Worm (Caenorhabditis elegans) whole organism, early embryonic: ENCODE data around the gene R07E5.7.
A peak's percentile ranks its signal among the peaks of the same experiment; 100 is the strongest.

Experiments
- B0310.2 ChIP-seq: sonication (generic microtip); optimal IDR thresholded peaks from 2 replicates; lab custom pipeline; 2016; ENCODE audit warnings: mild to moderate bottlenecking, missing genetic modification characterization, missing compliant biosample characterization
- F13C5.2 ChIP-seq: sonication (generic microtip); optimal IDR thresholded peaks from 2 replicates; lab custom pipeline; 2017; ENCODE audit warnings: mild to moderate bottlenecking, missing genetic modification characterization, inconsistent platforms, missing compliant biosample characterization
- aly-1 ChIP-seq: sonication (generic microtip); optimal IDR thresholded peaks from 2 replicates; lab custom pipeline; 2016; ENCODE audit warnings: missing genetic modification characterization, missing compliant biosample characterization
- ama-1 ChIP-seq: fragments of 150-350 bp; optimal IDR thresholded peaks from 2 replicates; lab custom pipeline; 2014
- ceh-13 ChIP-seq: fragments of 200-800 bp; sonication (Bioruptor generic); optimal IDR thresholded peaks from 2 replicates; lab custom pipeline; 2018; ENCODE audit warnings: mild to moderate bottlenecking, missing genetic modification characterization, missing compliant biosample characterization
- ceh-36 ChIP-seq: sonication (generic microtip); optimal IDR thresholded peaks from 2 replicates; lab custom pipeline; 2016; ENCODE audit warnings: missing genetic modification characterization, inconsistent platforms, missing compliant biosample characterization
- ets-7 ChIP-seq: sonication (generic microtip); optimal IDR thresholded peaks from 2 replicates; lab custom pipeline; 2016; ENCODE audit warnings: missing genotype, missing genetic modification characterization, missing compliant biosample characterization
- flt-1 ChIP-seq: fragments of 200-800 bp; sonication (Bioruptor generic); IDR thresholded peaks from 2 replicates; pipeline ENCODE4 v1.3.6; 2022; ENCODE audit warnings: missing genetic modification characterization, missing compliant biosample characterization
- hmbx-1 ChIP-seq: sonication (generic microtip); optimal IDR thresholded peaks from 2 replicates; lab custom pipeline; 2016; ENCODE audit warnings: mild to moderate bottlenecking, missing genetic modification characterization, missing compliant biosample characterization
- hmg-4 ChIP-seq: fragments of 200-800 bp; sonication (Bioruptor generic); optimal IDR thresholded peaks from 2 replicates; lab custom pipeline; 2018; ENCODE audit warnings: mild to moderate bottlenecking, missing genetic modification characterization, missing compliant biosample characterization
- hnd-1 ChIP-seq: sonication (generic microtip); optimal IDR thresholded peaks from 2 replicates; lab custom pipeline; 2016; ENCODE audit warnings: missing genetic modification characterization, missing compliant biosample characterization
- pes-1 ChIP-seq: fragments of 200-800 bp; sonication (Bioruptor generic); IDR thresholded peaks from 2 replicates; pipeline ENCODE4 v1.3.6; 2022; ENCODE audit warnings: missing genetic modification reagents, missing genetic modification characterization, missing compliant biosample characterization
- scrt-1 ChIP-seq: fragments of 200-800 bp; sonication (Bioruptor generic); IDR thresholded peaks from 2 replicates; pipeline ENCODE4 v1.3.6; 2022; ENCODE audit warnings: missing genetic modification characterization, missing compliant biosample characterization
- sea-1 ChIP-seq: fragments of 200-800 bp; sonication (Bioruptor generic); conservative IDR thresholded peaks from 2 replicates; pipeline ENCODE4 v1.3.6; 2022; ENCODE audit warnings: missing genetic modification characterization, missing compliant biosample characterization
- tbx-11 ChIP-seq: fragments of 200-800 bp; sonication (Bioruptor generic); IDR thresholded peaks from 2 replicates; pipeline ENCODE4 v1.3.6; 2022; ENCODE audit warnings: missing genetic modification characterization, missing compliant biosample characterization
- tbx-37 ChIP-seq: fragments of 200-800 bp; sonication (Bioruptor generic); conservative IDR thresholded peaks from 2 replicates; pipeline ENCODE4 v1.3.6; 2022; ENCODE audit warnings: missing genetic modification reagents, missing genetic modification characterization, missing compliant biosample characterization
- tra-4 ChIP-seq: sonication (generic microtip); optimal IDR thresholded peaks from 2 replicates; lab custom pipeline; 2017; ENCODE audit warnings: missing genetic modification characterization, missing compliant biosample characterization

R07E5.7 gene

ce11 chrIII:4439493-4439983, 20.6 kb upstream of the R07E5.7 start, which contains the start of gene C28A5.2:
TSS of gene C28A5.2 (minus strand) at chrIII:4439543.
- TF ChIP-seq hmbx-1 (tag; lab: Kevin White, UChicago) (no peak), tbx-37 (GFP tag; lab: Robert Waterston, UW) (no peak), F13C5.2 (tag; lab: Kevin White, UChicago) (no peak), aly-1 (tag; lab: Kevin White, UChicago) (no peak), pes-1 (no peak), B0310.2 (tag; lab: Kevin White, UChicago) (no peak), tra-4 (tag; lab: Kevin White, UChicago) (no peak), hnd-1 (tag; lab: Kevin White, UChicago) (no peak), scrt-1 (GFP tag; lab: Robert Waterston, UW) (no peak), ceh-13 (GFP tag; lab: Kevin White, UChicago) (no peak), ets-7 (tag; lab: Kevin White, UChicago) (no peak), sea-1 (no peak), tbx-11 (GFP tag; lab: Robert Waterston, UW) (no peak), ceh-36 (no peak), flt-1 (no peak), ama-1 (lab: Kevin White, UChicago) (no peak)

DNA sequence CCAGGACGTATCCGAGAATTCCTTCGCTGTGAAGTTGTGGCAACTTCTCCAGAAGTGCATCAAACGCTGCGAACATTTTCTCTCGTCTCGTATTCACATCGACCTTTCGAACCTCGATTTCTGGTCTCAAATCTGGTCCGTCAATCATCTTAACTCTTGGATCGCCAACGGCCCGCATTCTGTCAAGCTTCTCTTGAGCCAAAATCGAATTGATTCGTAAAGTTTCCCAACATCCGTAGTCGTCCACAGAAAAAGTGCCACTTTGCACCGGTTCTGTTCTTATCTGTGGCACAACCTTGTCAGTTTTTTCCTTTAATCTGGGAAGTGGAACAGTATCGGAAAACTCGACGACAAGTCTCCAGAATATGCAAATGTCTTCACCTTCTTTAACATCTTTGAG, 16.3 kb upstream of the R07E5.7 start:
- TF ChIP-seq hmbx-1 (tag; lab: Kevin White, UChicago) (no peak), pes-1 (no peak), sea-1 (no peak), ceh-36 (no peak)

DNA sequence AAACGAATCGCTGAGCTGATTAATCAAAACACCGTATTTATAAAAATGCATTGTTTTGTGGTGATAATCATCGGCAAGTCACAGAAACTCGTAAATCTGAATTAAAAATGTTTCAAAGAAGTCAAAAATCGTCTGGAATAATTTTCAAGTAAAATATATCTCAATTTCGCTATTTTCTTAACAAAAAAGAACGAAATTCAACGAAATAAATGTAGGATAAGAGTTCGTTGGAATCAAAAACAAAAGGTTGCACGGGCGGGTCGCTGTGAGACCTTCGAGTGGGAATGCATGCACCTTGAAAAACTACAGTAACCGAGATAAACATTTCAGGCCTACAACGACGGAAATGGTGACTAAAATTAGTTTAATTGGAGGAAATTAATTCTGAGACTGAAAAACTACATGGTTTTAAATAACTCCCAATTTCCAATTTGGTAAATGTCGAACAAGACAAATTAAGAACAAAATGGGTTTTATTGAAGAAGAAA, 15.4 kb upstream of the R07E5.7 start, which contains the start of gene C28A5.1:
TSS of gene C28A5.1 (minus strand) at position 51 of the 488 bp plus-strand sequence.
- TF ChIP-seq ets-7 (tag; lab: Kevin White, UChicago), result no peak
- no peak for TF ChIP-seq tbx-11 (GFP tag; lab: Robert Waterston, UW)
- TF ChIP-seq ceh-36, result no peak
- TF ChIP-seq tra-4 (tag; lab: Kevin White, UChicago), result no peak
- no peak for TF ChIP-seq F13C5.2 (tag; lab: Kevin White, UChicago)
- TF ChIP-seq hmg-4 (GFP tag; lab: Kevin White, UChicago), result no peak
- no peak for TF ChIP-seq hmbx-1 (tag; lab: Kevin White, UChicago)
- no peak for TF ChIP-seq flt-1
- TF ChIP-seq B0310.2 (tag; lab: Kevin White, UChicago), result no peak
- TF ChIP-seq ama-1 (lab: Kevin White, UChicago), result no peak
- no peak for TF ChIP-seq sea-1
- no peak for TF ChIP-seq pes-1
- TF ChIP-seq tbx-37 (GFP tag; lab: Robert Waterston, UW), result no peak
- TF ChIP-seq ceh-13 (GFP tag; lab: Kevin White, UChicago), result no peak

- TF ChIP-seq ceh-13 (GFP tag; lab: Kevin White, UChicago) (no peak), aly-1 (tag; lab: Kevin White, UChicago) (no peak), ceh-36 (no peak), tbx-37 (GFP tag; lab: Robert Waterston, UW) (no peak), tbx-11 (GFP tag; lab: Robert Waterston, UW) (no peak), pes-1 (no peak), flt-1 (no peak), B0310.2 (tag; lab: Kevin White, UChicago) (no peak), hmg-4 (GFP tag; lab: Kevin White, UChicago) (no peak)
Observed at ce11 chrIII:4429402-4429801, 10.4 kb upstream of the R07E5.7 start, which contains the start of gene C28A5.6. TSS of gene C28A5.6 (minus strand) at chrIII:4429502.

DNA sequence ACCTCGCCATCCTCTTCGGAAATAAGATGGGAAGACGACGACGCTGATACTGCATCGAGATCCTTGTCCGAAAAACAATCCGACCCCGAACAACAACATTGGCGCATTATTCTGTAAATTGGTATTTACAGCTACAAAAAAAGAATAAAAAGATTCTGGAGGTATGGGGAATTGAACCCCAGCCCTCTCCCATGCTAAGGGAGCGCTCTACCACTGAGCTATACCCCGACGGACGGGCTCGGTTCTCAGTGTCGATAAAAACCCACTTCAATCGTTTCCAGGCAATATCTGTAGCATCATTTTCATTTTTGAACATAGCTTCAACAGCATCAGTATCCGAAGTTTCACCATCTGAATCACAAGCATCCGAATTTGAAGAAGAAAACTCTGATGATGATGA, 9.8 kb upstream of the R07E5.7 start:
- TF ChIP-seq aly-1 (tag; lab: Kevin White, UChicago), result peak; percentile 48
- TF ChIP-seq ceh-13 (GFP tag; lab: Kevin White, UChicago), result peak; percentile 15
- TF ChIP-seq sea-1, result 0 out of 2 replicates have a peak, but pooled peaks have one; percentile 66
- TF ChIP-seq B0310.2 (tag; lab: Kevin White, UChicago), result no peak
- TF ChIP-seq F13C5.2 (tag; lab: Kevin White, UChicago), result no peak
- no peak for TF ChIP-seq ets-7 (tag; lab: Kevin White, UChicago)
- peak; percentile 78 for TF ChIP-seq flt-1
- TF ChIP-seq scrt-1 (GFP tag; lab: Robert Waterston, UW), result peak; percentile 79
- TF ChIP-seq hmg-4 (GFP tag; lab: Kevin White, UChicago), result peak; percentile 28
- no peak for TF ChIP-seq hmbx-1 (tag; lab: Kevin White, UChicago)
- peak; percentile 27 for TF ChIP-seq ceh-36
- peak; percentile 27 for TF ChIP-seq hnd-1 (tag; lab: Kevin White, UChicago)
- TF ChIP-seq tra-4 (tag; lab: Kevin White, UChicago), result no peak
- TF ChIP-seq tbx-37 (GFP tag; lab: Robert Waterston, UW), result peak; percentile 46; the same call in 1 of the 2 replicates
- TF ChIP-seq ama-1 (lab: Kevin White, UChicago), result no peak
- peak; percentile 75 for TF ChIP-seq tbx-11 (GFP tag; lab: Robert Waterston, UW)
- TF ChIP-seq pes-1, result no peak; the same call in none of the 2 replicates

DNA sequence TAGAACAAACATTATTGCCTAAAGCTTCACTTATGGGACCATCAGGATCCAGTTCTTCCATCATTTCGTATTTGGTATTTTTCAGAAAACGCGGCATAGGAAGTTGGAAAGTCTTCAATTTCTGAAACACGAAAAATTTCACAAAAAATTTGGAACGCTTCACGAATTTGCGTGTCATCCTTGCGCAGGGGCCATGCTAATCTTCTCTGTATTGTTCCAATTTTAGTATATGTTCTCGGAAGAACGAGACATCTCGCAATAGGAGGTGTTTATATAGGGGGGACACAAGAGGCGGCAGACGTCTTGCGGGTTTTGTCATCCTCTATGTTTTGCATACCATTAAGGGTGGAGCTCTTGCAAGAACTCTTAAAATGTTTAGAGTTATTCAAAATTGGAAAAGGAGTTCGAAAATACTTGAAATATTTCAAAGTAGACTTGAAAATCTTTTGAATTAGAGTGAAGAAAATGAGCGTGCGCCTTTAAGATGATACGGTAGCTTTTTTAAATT, 7.8 kb upstream of the R07E5.7 start:
- TF ChIP-seq ceh-36 (peak; percentile 78), hnd-1 (tag; lab: Kevin White, UChicago) (peak; percentile 45), hmbx-1 (tag; lab: Kevin White, UChicago) (peak; percentile 56), B0310.2 (tag; lab: Kevin White, UChicago) (peak; percentile 59), aly-1 (tag; lab: Kevin White, UChicago) (peak; percentile 80), flt-1 (peak; percentile 81), ceh-13 (GFP tag; lab: Kevin White, UChicago) (peak; percentile 42), pes-1 (peak; percentile 93), F13C5.2 (tag; lab: Kevin White, UChicago) (peak; percentile 54), sea-1 (peak; percentile 90), tbx-37 (GFP tag; lab: Robert Waterston, UW) (peak; percentile 87), ets-7 (tag; lab: Kevin White, UChicago) (peak; percentile 10), tra-4 (tag; lab: Kevin White, UChicago) (peak; percentile 34), hmg-4 (GFP tag; lab: Kevin White, UChicago) (peak; percentile 85), scrt-1 (GFP tag; lab: Robert Waterston, UW) (peak; percentile 92), tbx-11 (GFP tag; lab: Robert Waterston, UW) (peak; percentile 89)
